Fruit fly (Drosophila melanogaster) whole organism, wandering third instar larva: Measurements from ENCODE around the gene sordd1.

Experiments
- Abd-B ChIP-seq: fragments of >200 bp; optimal IDR thresholded peaks from 2 replicates; lab custom pipeline; 2017; ENCODE audit warnings: missing biosample characterization, missing genetic modification characterization
- CG9705 ChIP-seq: fragments of 200-800 bp; sonication (Bioruptor generic); optimal IDR thresholded peaks from 2 replicates; lab custom pipeline; 2018; ENCODE audit warnings: missing biosample characterization, mild to moderate bottlenecking, missing genetic modification characterization
- Dfd ChIP-seq: fragments of >200 bp; optimal IDR thresholded peaks from 2 replicates; lab custom pipeline; 2017; ENCODE audit warnings: missing biosample characterization, missing genetic modification characterization
- HLH106 ChIP-seq: fragments of 200-800 bp; optimal IDR thresholded peaks from 3 replicates; lab custom pipeline; 2019; ENCODE audit warnings: missing biosample characterization, mild to moderate bottlenecking, missing genetic modification characterization, moderate library complexity
- Mio ChIP-seq: sonication (Bioruptor generic); optimal IDR thresholded peaks from 2 replicates; lab custom pipeline; 2016; ENCODE audit warnings: missing biosample characterization, missing genetic modification characterization
- Myc ChIP-seq: fragments of >200 bp; optimal IDR thresholded peaks from 2 replicates; lab custom pipeline; 2017
- N ChIP-seq: fragments of >200 bp; optimal IDR thresholded peaks from 2 replicates; lab custom pipeline; 2018; ENCODE audit warnings: missing biosample characterization, missing external identifiers, missing genetic modification characterization
- OdsH ChIP-seq: fragments of 200-800 bp; sonication (Bioruptor generic); optimal IDR thresholded peaks from 2 replicates; lab custom pipeline; 2016; ENCODE audit warnings: missing biosample characterization, mild to moderate bottlenecking, missing genetic modification characterization
- Rel ChIP-seq, 2 experiments: fragments of 200-800 bp; sonication (Bioruptor generic) in 1 of 2; optimal IDR thresholded peaks; 2 replicates in 1 of 2; 3 replicates in 1 of 2; lab custom pipeline; 2016 to 2019; ENCODE audit warnings: mild to moderate bottlenecking in 2 of 2, missing biosample characterization in 2 of 2, missing genetic modification characterization in 2 of 2, moderate library complexity in 1 of 2
- Sp1 ChIP-seq: fragments of 200-800 bp; sonication (Bioruptor generic); optimal IDR thresholded peaks from 3 replicates; lab custom pipeline; 2019; ENCODE audit warnings: missing biosample characterization, mild to moderate bottlenecking, missing genetic modification characterization, moderate library complexity
- br ChIP-seq: fragments of 200-800 bp; sonication (Bioruptor generic); optimal IDR thresholded peaks from 2 replicates; lab custom pipeline; 2016; ENCODE audit warnings: missing biosample characterization, missing genetic modification characterization
- dl ChIP-seq, 2 experiments: fragments of 175-275, 200-275 bp in 1 of 2; fragments of 200-275 bp in 1 of 2; sonication (Bioruptor generic); optimal IDR thresholded peaks; lab custom pipeline; 2018; ENCODE audit warnings: mild to moderate bottlenecking in 2 of 2, missing biosample characterization in 2 of 2, missing genetic modification characterization in 2 of 2, moderate library complexity in 2 of 2; ENCODE audit not compliant: partially characterized antibody in 2 of 2, insufficient read depth in 1 of 2
- dsf ChIP-seq: sonication (Bioruptor generic); optimal IDR thresholded peaks from 2 replicates; lab custom pipeline; 2016; ENCODE audit warnings: missing biosample characterization, missing genetic modification characterization, borderline replicate concordance
- foxo ChIP-seq, 2 experiments: fragments of 200-800 bp; sonication (Bioruptor generic); optimal IDR thresholded peaks; 2 replicates in 1 of 2; 3 replicates in 1 of 2; lab custom pipeline; 2016 to 2017; ENCODE audit warnings: missing biosample characterization in 2 of 2, missing genetic modification characterization in 2 of 2
- fru ChIP-seq: fragments of 200-800 bp; sonication (Bioruptor generic); optimal IDR thresholded peaks from 3 replicates; lab custom pipeline; 2016; ENCODE audit warnings: missing biosample characterization, mild to moderate bottlenecking, missing genetic modification characterization
- jim ChIP-seq: fragments of 175-275, 200-325 bp; sonication (Bioruptor generic); optimal IDR thresholded peaks from 2 replicates; lab custom pipeline; 2016; ENCODE audit warnings: missing biosample characterization, mild to moderate bottlenecking, missing genetic modification characterization
- psq ChIP-seq: fragments of 200-800 bp; sonication (Bioruptor generic); optimal IDR thresholded peaks from 3 replicates; lab custom pipeline; 2017; ENCODE audit warnings: missing biosample characterization, mild to moderate bottlenecking, missing genetic modification characterization, moderate library complexity
- sv ChIP-seq: fragments of 200-800 bp; sonication (Bioruptor generic); optimal IDR thresholded peaks from 3 replicates; lab custom pipeline; 2016; ENCODE audit warnings: missing biosample characterization, missing genetic modification characterization
- woc ChIP-seq: sonication (Bioruptor generic); optimal IDR thresholded peaks from 2 replicates; lab custom pipeline; 2016; ENCODE audit warnings: missing biosample characterization, mild to moderate bottlenecking, missing genetic modification characterization

Gene sordd1

DNA sequence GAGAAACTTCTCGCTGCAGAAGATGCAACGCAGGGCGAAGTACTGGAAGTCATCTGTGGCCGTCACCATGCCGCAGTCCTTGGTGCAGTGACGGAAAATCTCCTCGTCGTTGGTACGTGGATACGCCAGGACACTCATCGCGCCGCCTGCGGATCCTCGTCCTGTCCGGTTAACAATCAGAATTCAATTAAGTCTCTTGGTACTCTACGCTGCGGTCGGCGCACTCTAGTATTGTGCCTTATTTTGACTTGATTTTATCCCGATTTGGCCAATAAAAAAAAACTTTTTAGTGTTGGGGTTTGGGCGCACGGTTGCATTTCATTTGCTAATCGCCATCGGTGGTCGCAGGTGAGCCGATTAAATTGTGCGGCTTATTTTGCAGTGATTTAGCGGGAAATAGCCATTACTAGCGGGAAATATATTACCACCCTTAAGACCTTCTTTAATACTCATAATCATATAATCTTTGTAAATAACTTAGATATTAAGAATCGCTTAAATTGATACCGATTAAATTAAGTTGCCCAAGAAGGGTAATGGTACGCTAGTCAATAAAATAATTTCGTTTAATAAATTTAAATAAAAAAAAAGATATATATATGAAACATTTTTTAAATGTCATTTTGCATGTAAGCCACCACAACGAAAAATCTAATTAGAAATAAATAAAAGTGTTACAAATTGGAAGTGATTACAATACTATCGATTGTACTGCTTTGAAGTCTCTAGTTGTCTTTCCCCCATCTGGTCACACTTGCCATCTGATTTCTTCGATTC is 49.7 kb downstream of the sordd1 start, which contains the start of the genes CG8944 and CCT6:
Gene CG8944, minus strand, starts transcription at position 327 of the 777 bp plus-strand sequence.
Gene CCT6, plus strand, starts transcription at position 744 of the 777 bp plus-strand sequence.
- TF ChIP-seq psq (GFP tag; lab: Kevin White, UChicago) (peak; percentile 18), Myc (peak; percentile 74), jim (GFP tag; lab: Kevin White, UChicago) (no peak), sv (GFP tag; lab: Kevin White, UChicago) (no peak), Abd-B (GFP tag; lab: Kevin White, UChicago) (no peak), foxo (GFP tag; optimal IDR thresholded peaks at IDR 0.05; lab: Kevin White, UChicago) (no peak), br (GFP tag; lab: Kevin White, UChicago) (no peak), Rel (GFP tag; optimal IDR thresholded peaks at IDR 0.05; lab: Kevin White, UChicago) (no peak), Rel (tag; optimal IDR thresholded peaks at IDR 0.05; lab: Kevin White, UChicago) (peak; percentile 11), Sp1 (GFP tag; lab: Kevin White, UChicago) (peak; percentile 4), HLH106 (peak; percentile 21), woc (GFP tag; lab: Kevin White, UChicago) (peak; percentile 16), N (GFP tag; lab: Kevin White, UChicago) (no peak), fru (GFP tag; lab: Kevin White, UChicago) (no peak), Dfd (GFP tag; lab: Kevin White, UChicago) (no peak), OdsH (GFP tag; lab: Kevin White, UChicago) (no peak), dsf (no peak), CG9705 (no peak), dl (GFP tag; optimal IDR thresholded peaks at IDR 0.05; lab: Kevin White, UChicago; ENCODE audit: insufficient read depth in 1 of 2, partially characterized antibody in 2 of 2) (no peak), Mio (GFP tag; lab: Kevin White, UChicago) (no peak)
